Fruit fly (Drosophila melanogaster) whole organism, embryonic: ENCODE measurements around the gene CG34028.
A peak's percentile ranks its signal among the peaks of the same experiment; 100 is the strongest.

Source experiments
- Abd-B ChIP-seq: fragments of 200-800 bp; sonication (Bioruptor generic); optimal IDR thresholded peaks from 2 replicates; lab custom pipeline; 2018; ENCODE audit warnings: missing biosample characterization, mild to moderate bottlenecking, missing genetic modification characterization, moderate library complexity
- Aef1 ChIP-seq: fragments of 200-800 bp; sonication (Bioruptor generic); IDR thresholded peaks from 3 replicates; pipeline ENCODE4 v1.3.6; 2022; ENCODE audit warnings: missing biosample characterization, missing genetic modification characterization
- BtbVII ChIP-seq: fragments of 200-800 bp; sonication (Bioruptor generic); optimal IDR thresholded peaks from 3 replicates; lab custom pipeline; 2017; ENCODE audit warnings: missing biosample characterization, mild to moderate bottlenecking, missing genetic modification characterization
- C15 ChIP-seq: fragments of 200-800 bp; sonication (Bioruptor generic); IDR thresholded peaks from 3 replicates; pipeline ENCODE4 v1.3.6; 2022; ENCODE audit warnings: missing biosample characterization, missing genetic modification characterization
- CG10366 ChIP-seq: fragments of 200-800 bp; sonication (Bioruptor generic); IDR thresholded peaks from 2 replicates; pipeline ENCODE4 v1.3.6; 2022; ENCODE audit warnings: missing biosample characterization, missing genetic modification characterization
- CG14441 ChIP-seq: fragments of 200-800 bp; sonication (Bioruptor generic); IDR thresholded peaks from 2 replicates; pipeline ENCODE4 v1.3.6; 2022; ENCODE audit warnings: missing biosample characterization, missing genetic modification characterization
- CG15479 ChIP-seq: fragments of 200-800 bp; sonication (Bioruptor generic); optimal IDR thresholded peaks from 3 replicates; lab custom pipeline; 2019; ENCODE audit warnings: missing biosample characterization, mild to moderate bottlenecking, missing genetic modification characterization, moderate library complexity
- CG15601 ChIP-seq: fragments of 200-800 bp; sonication (Bioruptor generic); optimal IDR thresholded peaks from 3 replicates; lab custom pipeline; 2019; ENCODE audit warnings: missing biosample characterization, mild to moderate bottlenecking, missing genetic modification characterization, moderate library complexity
- CG15696 ChIP-seq: fragments of 200-800 bp; sonication (Bioruptor generic); optimal IDR thresholded peaks from 2 replicates; lab custom pipeline; 2019; ENCODE audit warnings: missing biosample characterization, mild to moderate bottlenecking, missing genetic modification characterization, moderate library complexity
- CG30403 ChIP-seq: fragments of 200-800 bp; sonication (Bioruptor generic); optimal IDR thresholded peaks from 3 replicates; lab custom pipeline; 2016; ENCODE audit warnings: missing biosample characterization, missing genetic modification characterization
- CG4404 ChIP-seq: fragments of 200-800 bp; sonication (Bioruptor generic); IDR thresholded peaks from 2 replicates; pipeline ENCODE4 v1.3.6; 2022; ENCODE audit warnings: missing biosample characterization, missing genetic modification characterization
- CG4730 ChIP-seq: fragments of 200-800 bp; sonication (Bioruptor generic); IDR thresholded peaks from 2 replicates; pipeline ENCODE4 v1.3.6; 2022; ENCODE audit warnings: missing biosample characterization, missing genetic modification characterization
- CG6254 ChIP-seq: fragments of 200-800 bp; sonication (Bioruptor generic); optimal IDR thresholded peaks from 3 replicates; lab custom pipeline; 2017; ENCODE audit warnings: mild to moderate bottlenecking, missing biosample characterization, missing genetic modification reagents, missing genetic modification characterization
- CG6689 ChIP-seq: fragments of 200-800 bp; sonication (Bioruptor generic); IDR thresholded peaks from 2 replicates; pipeline ENCODE4 v1.3.6; 2022; ENCODE audit warnings: missing biosample characterization, missing genetic modification characterization
- CG7271 ChIP-seq: fragments of 200-800 bp; sonication (Bioruptor generic); optimal IDR thresholded peaks from 2 replicates; lab custom pipeline; 2018; ENCODE audit warnings: missing biosample characterization, mild to moderate bottlenecking, missing genetic modification characterization, moderate library complexity
- CG7839 ChIP-seq: fragments of 200-800 bp; sonication (Bioruptor generic); optimal IDR thresholded peaks from 3 replicates; lab custom pipeline; 2018; ENCODE audit warnings: missing biosample characterization, mild to moderate bottlenecking, missing genetic modification characterization, moderate library complexity
- CG9609 ChIP-seq: fragments of 200-800 bp; sonication (Bioruptor generic); optimal IDR thresholded peaks from 3 replicates; lab custom pipeline; 2016; ENCODE audit warnings: missing biosample characterization, missing genetic modification characterization
- CkIIα-i1 ChIP-seq: fragments of 200-800 bp; sonication (Bioruptor generic); IDR thresholded peaks from 2 replicates; pipeline ENCODE4 v1.3.6; 2022; ENCODE audit warnings: missing biosample characterization, missing genetic modification characterization
- Deaf1 ChIP-seq: fragments of 200-800 bp; optimal IDR thresholded peaks from 3 replicates; lab custom pipeline; 2019; ENCODE audit warnings: missing biosample characterization, mild to moderate bottlenecking, missing genetic modification characterization, moderate library complexity
- Dip3 ChIP-seq: fragments of 200-800 bp; sonication (Bioruptor generic); optimal IDR thresholded peaks from 3 replicates; lab custom pipeline; 2016; ENCODE audit warnings: missing biosample characterization, missing genetic modification characterization
- E2f1 ChIP-seq: fragments of 200-800 bp; sonication (Bioruptor generic); IDR thresholded peaks from 2 replicates; pipeline ENCODE4 v1.3.6; 2022; ENCODE audit warnings: missing biosample characterization, missing genetic modification characterization
- Elba2 ChIP-seq: fragments of 200-800 bp; sonication (Bioruptor generic); optimal IDR thresholded peaks from 3 replicates; lab custom pipeline; 2016; ENCODE audit warnings: missing biosample characterization, missing genetic modification characterization
- Lhr ChIP-seq: fragments of 200-800 bp; sonication (Bioruptor generic); optimal IDR thresholded peaks from 3 replicates; lab custom pipeline; 2017; ENCODE audit warnings: mild to moderate bottlenecking, missing biosample characterization, missing genetic modification reagents, missing genetic modification characterization
- MESR4 ChIP-seq: fragments of 200-800 bp; sonication (Bioruptor generic); optimal IDR thresholded peaks from 2 replicates; lab custom pipeline; 2018; ENCODE audit warnings: missing biosample characterization, mild to moderate bottlenecking, missing genetic modification characterization, moderate library complexity
- NC2α ChIP-seq: fragments of 200-800 bp; sonication (Bioruptor generic); optimal IDR thresholded peaks from 2 replicates; lab custom pipeline; 2016; ENCODE audit warnings: missing biosample characterization, missing genetic modification characterization
- Oli ChIP-seq: fragments of 200-800 bp; sonication (Bioruptor generic); optimal IDR thresholded peaks from 2 replicates; lab custom pipeline; 2018; ENCODE audit warnings: missing biosample characterization, mild to moderate bottlenecking, missing genetic modification characterization, moderate library complexity
- Scr ChIP-seq: fragments of 200-800 bp; sonication (Bioruptor generic); IDR thresholded peaks from 2 replicates; pipeline ENCODE4 v1.3.6; 2022; ENCODE audit warnings: missing biosample characterization, missing genetic modification characterization; ENCODE audit not compliant: partially characterized antibody
- ap ChIP-seq: fragments of 200-800 bp; sonication (Bioruptor generic); IDR thresholded peaks from 2 replicates; pipeline ENCODE4 v1.3.6; 2022; ENCODE audit warnings: missing biosample characterization, missing genetic modification characterization
- ase ChIP-seq: fragments of 200-800 bp; sonication (Bioruptor generic); IDR thresholded peaks from 3 replicates; pipeline ENCODE4 v1.3.6; 2022; ENCODE audit warnings: missing biosample characterization, missing genetic modification characterization
- chm ChIP-seq: fragments of 200-800 bp; sonication (Bioruptor generic); IDR thresholded peaks from 2 replicates; pipeline ENCODE4 v1.3.6; 2022; ENCODE audit warnings: missing biosample characterization, missing genetic modification characterization
- corto ChIP-seq: fragments of 200-800 bp; sonication (Bioruptor generic); optimal IDR thresholded peaks from 2 replicates; lab custom pipeline; 2016; ENCODE audit warnings: missing biosample characterization, mild to moderate bottlenecking, missing genetic modification characterization, moderate library complexity
- gfzf ChIP-seq: fragments of 200-800 bp; sonication (Bioruptor generic); optimal IDR thresholded peaks from 2 replicates; lab custom pipeline; 2016; ENCODE audit warnings: missing biosample characterization, mild to moderate bottlenecking, missing genetic modification characterization, moderate library complexity
- gsb-n ChIP-seq: fragments of 200-800 bp; sonication (Bioruptor generic); optimal IDR thresholded peaks from 3 replicates; lab custom pipeline; 2018; ENCODE audit warnings: missing biosample characterization, mild to moderate bottlenecking, missing genetic modification characterization
- gt ChIP-seq: fragments of 200-800 bp; sonication (Bioruptor generic); IDR thresholded peaks from 2 replicates; pipeline ENCODE4 v1.3.6; 2022; ENCODE audit warnings: missing biosample characterization, missing genetic modification characterization
- hth ChIP-seq: fragments of >200 bp; optimal IDR thresholded peaks from 2 replicates; lab custom pipeline; 2017; ENCODE audit warnings: inconsistent platforms
- jigr1 ChIP-seq: fragments of 200-800 bp; sonication (Bioruptor generic); IDR thresholded peaks from 3 replicates; pipeline ENCODE4 v1.3.6; 2022; ENCODE audit warnings: missing biosample characterization, missing genetic modification characterization
- maf-S ChIP-seq: fragments of 200-800 bp; sonication (Bioruptor generic); optimal IDR thresholded peaks from 2 replicates; lab custom pipeline; 2016; ENCODE audit warnings: missing biosample characterization, missing genetic modification characterization
- oc ChIP-seq: fragments of 200-800 bp; sonication (Bioruptor generic); optimal IDR thresholded peaks from 2 replicates; lab custom pipeline; 2018; ENCODE audit warnings: missing biosample characterization, mild to moderate bottlenecking, missing genetic modification characterization, moderate library complexity
- org-1 ChIP-seq: fragments of 200-800 bp; sonication (Bioruptor generic); optimal IDR thresholded peaks from 2 replicates; lab custom pipeline; 2017; ENCODE audit warnings: missing biosample characterization, missing genetic modification characterization
- peb ChIP-seq: fragments of 200-800 bp; sonication (Bioruptor generic); IDR thresholded peaks from 2 replicates; pipeline ENCODE4 v1.3.6; 2022; ENCODE audit warnings: missing biosample characterization, missing genetic modification characterization
- pfk ChIP-seq: fragments of 200-800 bp; sonication (Bioruptor generic); optimal IDR thresholded peaks from 2 replicates; lab custom pipeline; 2018; ENCODE audit warnings: missing biosample characterization, mild to moderate bottlenecking, missing genetic modification characterization, moderate library complexity
- pita ChIP-seq: fragments of 200-800 bp; sonication (Bioruptor generic); optimal IDR thresholded peaks from 2 replicates; lab custom pipeline; 2017; ENCODE audit warnings: missing biosample characterization, mild to moderate bottlenecking, missing genetic modification characterization
- psq ChIP-seq: fragments of 200-800 bp; sonication (Bioruptor generic); optimal IDR thresholded peaks from 2 replicates; lab custom pipeline; 2017; ENCODE audit warnings: missing biosample characterization, missing genetic modification characterization
- sd ChIP-seq: fragments of 200-800 bp; sonication (Bioruptor generic); optimal IDR thresholded peaks from 3 replicates; lab custom pipeline; 2018; ENCODE audit warnings: missing biosample characterization, mild to moderate bottlenecking, missing genetic modification characterization, moderate library complexity
- slbo ChIP-seq: fragments of 200-800 bp; sonication (Bioruptor generic); IDR thresholded peaks from 2 replicates; pipeline ENCODE4 v1.3.6; 2022; ENCODE audit warnings: missing biosample characterization, missing genetic modification characterization
- tap ChIP-seq: fragments of 200-800 bp; optimal IDR thresholded peaks from 3 replicates; lab custom pipeline; 2019; ENCODE audit warnings: missing biosample characterization, mild to moderate bottlenecking, missing genetic modification characterization, moderate library complexity
- tgo ChIP-seq: fragments of 200-800 bp; sonication (Bioruptor generic); IDR thresholded peaks from 3 replicates; pipeline ENCODE4 v1.3.6; 2022; ENCODE audit warnings: missing biosample characterization, missing genetic modification characterization
- tin ChIP-seq: fragments of 200-800 bp; sonication (Bioruptor generic); optimal IDR thresholded peaks from 3 replicates; lab custom pipeline; 2016; ENCODE audit warnings: missing biosample characterization, missing genetic modification characterization
- toy ChIP-seq: fragments of 200-800 bp; sonication (Bioruptor generic); IDR thresholded peaks from 2 replicates; pipeline ENCODE4 v1.3.6; 2022; ENCODE audit warnings: missing biosample characterization, missing genetic modification characterization
- tx ChIP-seq: fragments of 200-800 bp; sonication (Bioruptor generic); optimal IDR thresholded peaks from 2 replicates; lab custom pipeline; 2016; ENCODE audit warnings: missing biosample characterization, missing genetic modification characterization

Gene CG34028

DNA sequence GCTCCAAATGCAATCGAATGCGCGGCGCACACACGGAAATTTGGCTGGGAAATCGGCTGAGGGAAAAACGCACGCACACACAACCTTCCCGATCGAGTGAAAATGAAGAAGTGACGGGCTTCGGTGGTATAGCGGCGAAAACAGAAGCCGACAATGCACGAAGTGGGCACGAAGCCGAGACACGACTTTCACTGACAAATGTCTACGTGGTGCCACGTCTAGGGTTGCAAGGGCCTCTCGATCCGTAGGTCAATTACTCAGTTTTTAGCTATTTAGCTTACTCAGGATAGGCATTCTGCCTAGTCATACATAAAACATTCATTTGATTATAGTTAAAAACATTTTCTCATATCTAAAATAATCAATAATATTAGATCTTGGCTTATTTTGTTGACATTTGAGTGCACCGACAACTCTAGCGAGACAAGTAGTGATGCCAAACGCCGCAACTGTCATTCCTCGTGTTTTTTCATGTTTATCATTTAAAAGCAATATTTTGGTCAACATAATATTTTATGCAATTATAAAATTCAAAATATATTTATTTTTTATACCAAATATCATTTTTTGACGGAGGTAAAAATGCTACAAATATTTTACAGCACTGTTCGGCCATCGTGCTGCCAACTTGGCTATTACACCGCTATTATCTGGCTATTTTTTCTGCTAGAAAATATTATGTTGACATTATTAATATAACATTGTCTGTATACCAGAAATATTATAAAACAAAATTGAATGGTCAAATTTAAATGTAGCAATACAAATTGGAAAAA lies 42.4 kb downstream of the CG34028 start (continued):
- TF ChIP-seq CG15479 (GFP tag; lab: Kevin White, UChicago): no peak
- TF ChIP-seq CG4404 (GFP tag; lab: Robert Waterston, UW): peak; percentile 83
- TF ChIP-seq oc (tag; lab: Kevin White, UChicago): peak; percentile 83
- peak; percentile 40 for TF ChIP-seq gt
- TF ChIP-seq pita (GFP tag; lab: Kevin White, UChicago): no peak
- peak; percentile 48 for TF ChIP-seq tx (GFP tag; lab: Kevin White, UChicago)
- peak; percentile 58; the same call in 1 of the 3 replicates for TF ChIP-seq jigr1 (GFP tag; lab: Robert Waterston, UW)
- peak; percentile 64 for TF ChIP-seq maf-S (GFP tag; lab: Kevin White, UChicago)
- peak; percentile 72 for TF ChIP-seq corto
- TF ChIP-seq C15 (GFP tag; lab: Robert Waterston, UW): peak; percentile 75; the same call in 1 of the 3 replicates
- peak; percentile 76 for TF ChIP-seq Dip3 (GFP tag; lab: Kevin White, UChicago)
- TF ChIP-seq chm (GFP tag; lab: Robert Waterston, UW): peak; percentile 76
- peak; percentile 90 for TF ChIP-seq CG6689 (GFP tag; lab: Robert Waterston, UW)
- peak; percentile 61; the same call in 1 of the 2 replicates for TF ChIP-seq peb (GFP tag; lab: Robert Waterston, UW)
- TF ChIP-seq CkIIα-i1 (GFP tag; lab: Robert Waterston, UW): no peak
- TF ChIP-seq BtbVII (GFP tag; lab: Kevin White, UChicago): peak; percentile 85
- TF ChIP-seq CG15601 (tag; lab: Kevin White, UChicago): peak; percentile 79
- TF ChIP-seq tgo (GFP tag; lab: Robert Waterston, UW): peak; percentile 85
- peak; percentile 74 for TF ChIP-seq CG4730
- no peak for TF ChIP-seq hth (lab: Kevin White, UChicago)
- TF ChIP-seq CG14441 (GFP tag; lab: Robert Waterston, UW): peak; percentile 83
- peak; percentile 59 for TF ChIP-seq psq (GFP tag; lab: Kevin White, UChicago)
- TF ChIP-seq MESR4 (GFP tag; lab: Kevin White, UChicago): peak; percentile 93
- peak; percentile 70 for TF ChIP-seq Elba2 (GFP tag; lab: Kevin White, UChicago)
- peak; percentile 71 for TF ChIP-seq CG7271 (tag; lab: Kevin White, UChicago)
- peak; percentile 53 for TF ChIP-seq Scr (GFP tag; lab: Robert Waterston, UW)
- peak; percentile 81 for TF ChIP-seq gsb-n
- TF ChIP-seq CG30403: peak; percentile 90
- TF ChIP-seq pfk (GFP tag; lab: Kevin White, UChicago): peak; percentile 24
- TF ChIP-seq CG9609 (GFP tag; lab: Kevin White, UChicago): peak; percentile 57
- peak; percentile 89 for TF ChIP-seq tin (GFP tag; lab: Kevin White, UChicago)
- TF ChIP-seq Abd-B (GFP tag; lab: Kevin White, UChicago): peak; percentile 37
- peak; percentile 82 for TF ChIP-seq CG15696 (tag; lab: Kevin White, UChicago)
- TF ChIP-seq ase: peak; percentile 75
- no peak for TF ChIP-seq gfzf
- TF ChIP-seq NC2α: peak; percentile 60
- peak; percentile 77 for TF ChIP-seq CG6254 (GFP tag; lab: Kevin White, UChicago)
- peak; percentile 88 for TF ChIP-seq Oli (tag; lab: Kevin White, UChicago)
- TF ChIP-seq org-1 (GFP tag; lab: Kevin White, UChicago): peak; percentile 85
- peak; percentile 58; the same call in 1 of the 2 replicates for TF ChIP-seq toy
- peak; percentile 64 for TF ChIP-seq E2f1 (GFP tag; lab: Robert Waterston, UW)
- TF ChIP-seq Deaf1: peak; percentile 100
- peak; percentile 71 for TF ChIP-seq sd
- peak; percentile 79 for TF ChIP-seq CG10366
- peak; percentile 82; the same call in 2 of the 3 replicates for TF ChIP-seq Aef1 (GFP tag; lab: Robert Waterston, UW)
- TF ChIP-seq CG7839 (tag; lab: Kevin White, UChicago): peak; percentile 90
- TF ChIP-seq Lhr: peak; percentile 63
- TF ChIP-seq tap (tag; lab: Kevin White, UChicago): peak; percentile 80
- TF ChIP-seq ap: peak; percentile 79
- TF ChIP-seq slbo (GFP tag; lab: Robert Waterston, UW): peak; percentile 91
